Worm (Caenorhabditis elegans) whole organism, L3 larva: ENCODE data around the gene F25E5.5.

Experiments used
- ZK546.5 ChIP-seq: sonication (generic microtip); optimal IDR thresholded peaks from 2 replicates; lab custom pipeline; 2017; ENCODE audit warnings: missing biosample characterization, missing genetic modification characterization
- aly-2 ChIP-seq: fragments of 150-350 bp; optimal IDR thresholded peaks from 2 replicates; lab custom pipeline; 2014; ENCODE audit warnings: missing biosample characterization, missing genetic modification characterization
- ceh-28 ChIP-seq: fragments of 150-350 bp; optimal IDR thresholded peaks from 2 replicates; lab custom pipeline; 2014; ENCODE audit warnings: missing biosample characterization, missing genetic modification reagents, missing genetic modification characterization
- ceh-82 ChIP-seq: fragments of 150-350 bp; optimal IDR thresholded peaks from 2 replicates; lab custom pipeline; 2014; ENCODE audit warnings: missing biosample characterization, missing genetic modification characterization
- daf-12 ChIP-seq: fragments of 150-350 bp; optimal IDR thresholded peaks from 2 replicates; lab custom pipeline; 2014; ENCODE audit warnings: missing biosample characterization, missing genetic modification reagents, missing genetic modification characterization
- egl-27 ChIP-seq: sonication (generic microtip); optimal IDR thresholded peaks from 4 replicates; lab custom pipeline; 2017; ENCODE audit warnings: missing biosample characterization, missing genetic modification reagents, missing genetic modification characterization
- egl-5 ChIP-seq: fragments of 150-350 bp; optimal IDR thresholded peaks from 2 replicates; lab custom pipeline; 2017; ENCODE audit warnings: missing biosample characterization, missing genetic modification reagents, missing genetic modification characterization, inconsistent platforms
- elt-1 ChIP-seq: fragments of 150-350 bp; optimal IDR thresholded peaks from 2 replicates; lab custom pipeline; 2014; ENCODE audit warnings: missing biosample characterization, missing genetic modification characterization
- elt-2 ChIP-seq: sonication (generic microtip); optimal IDR thresholded peaks from 2 replicates; lab custom pipeline; 2016; ENCODE audit warnings: missing genetic modification reagents, mild to moderate bottlenecking, missing genetic modification characterization, missing compliant biosample characterization
- eor-1 ChIP-seq, 2 experiments: fragments of 150-350 bp; optimal IDR thresholded peaks; 2 replicates each; lab custom pipeline; 2014 to 2018; ENCODE audit warnings: missing biosample characterization in 2 of 2, missing genetic modification characterization in 2 of 2
- fkh-10 ChIP-seq: sonication (generic microtip); optimal IDR thresholded peaks from 2 replicates; lab custom pipeline; 2017; ENCODE audit warnings: missing biosample characterization, missing genetic modification reagents, missing genetic modification characterization
- fos-1 ChIP-seq: fragments of 150-350 bp; optimal IDR thresholded peaks from 2 replicates; lab custom pipeline; 2014; ENCODE audit warnings: missing biosample characterization, missing genetic modification characterization
- hmg-11 ChIP-seq: sonication (generic microtip); optimal IDR thresholded peaks from 2 replicates; lab custom pipeline; 2016; ENCODE audit warnings: missing genetic modification characterization, missing compliant biosample characterization
- lin-15B ChIP-seq: fragments of 150-350 bp; optimal IDR thresholded peaks from 2 replicates; lab custom pipeline; 2014; ENCODE audit warnings: missing biosample characterization, missing genetic modification characterization
- lin-39 ChIP-seq: fragments of 150-350 bp; optimal IDR thresholded peaks from 2 replicates; lab custom pipeline; 2018; ENCODE audit warnings: missing biosample characterization, missing genetic modification reagents, missing genetic modification characterization
- lsy-12 ChIP-seq: sonication (generic microtip); optimal IDR thresholded peaks from 2 replicates; lab custom pipeline; 2016; ENCODE audit warnings: mild to moderate bottlenecking, missing genetic modification characterization, missing compliant biosample characterization
- mdl-1 ChIP-seq: fragments of 150-350 bp; optimal IDR thresholded peaks from 2 replicates; lab custom pipeline; 2014; ENCODE audit warnings: missing biosample characterization, missing genetic modification characterization
- nfya-1 ChIP-seq: sonication (generic microtip); optimal IDR thresholded peaks from 2 replicates; lab custom pipeline; 2017; ENCODE audit warnings: missing genetic modification characterization, mild to moderate bottlenecking, missing compliant biosample characterization, antibody characterized with exemption, moderate library complexity; ENCODE audit not compliant: insufficient read depth
- nhr-12 ChIP-seq: fragments of 150-350 bp; optimal IDR thresholded peaks from 2 replicates; lab custom pipeline; 2014; ENCODE audit warnings: missing biosample characterization, missing genetic modification characterization
- nhr-237 ChIP-seq: fragments of 150-350 bp; optimal IDR thresholded peaks from 2 replicates; lab custom pipeline; 2014; ENCODE audit warnings: missing biosample characterization, missing genetic modification characterization
- nhr-25 ChIP-seq: sonication (generic microtip); optimal IDR thresholded peaks from 2 replicates; lab custom pipeline; 2017; ENCODE audit warnings: missing biosample characterization, missing genetic modification characterization
- nhr-28 ChIP-seq: fragments of 150-350 bp; optimal IDR thresholded peaks from 2 replicates; lab custom pipeline; 2014; ENCODE audit warnings: missing biosample characterization, missing genetic modification characterization
- nhr-43 ChIP-seq: sonication (generic microtip); optimal IDR thresholded peaks from 2 replicates; lab custom pipeline; 2016; ENCODE audit warnings: mild to moderate bottlenecking, missing genetic modification characterization, missing compliant biosample characterization; ENCODE audit not compliant: poor library complexity, severe bottlenecking
- nhr-67 ChIP-seq: fragments of 150-350 bp; optimal IDR thresholded peaks from 2 replicates; lab custom pipeline; 2014; ENCODE audit warnings: missing biosample characterization, missing genetic modification characterization
- nhr-76 ChIP-seq: fragments of 150-350 bp; sonication (generic microtip); optimal IDR thresholded peaks from 5 replicates; lab custom pipeline; 2014; ENCODE audit warnings: missing biosample characterization, missing genetic modification characterization
- nhr-77 ChIP-seq: fragments of 150-350 bp; optimal IDR thresholded peaks from 2 replicates; lab custom pipeline; 2014; ENCODE audit warnings: missing biosample characterization, missing genetic modification characterization
- pha-4 ChIP-seq: fragments of 150-350 bp; optimal IDR thresholded peaks from 2 replicates; lab custom pipeline; 2014; ENCODE audit warnings: missing biosample characterization, missing genetic modification reagents, missing genetic modification characterization
- sea-2 ChIP-seq: fragments of 150-350 bp; sonication (generic microtip); optimal IDR thresholded peaks from 4 replicates; lab custom pipeline; 2014; ENCODE audit warnings: missing biosample characterization, missing genetic modification reagents, missing genetic modification characterization
- skn-1 ChIP-seq: fragments of 150-350 bp; optimal IDR thresholded peaks from 2 replicates; lab custom pipeline; 2014; ENCODE audit warnings: missing biosample characterization, missing genetic modification characterization
- unc-62 ChIP-seq: fragments of 150-350 bp; sonication (generic microtip); optimal IDR thresholded peaks from 4 replicates; lab custom pipeline; 2014; ENCODE audit warnings: missing biosample characterization, missing genetic modification reagents, missing genetic modification characterization
- zag-1 ChIP-seq: fragments of 150-350 bp; optimal IDR thresholded peaks from 2 replicates; lab custom pipeline; 2014; ENCODE audit warnings: missing biosample characterization, missing genetic modification characterization
- ztf-11 ChIP-seq: fragments of 150-350 bp; optimal IDR thresholded peaks from 2 replicates; lab custom pipeline; 2014; ENCODE audit warnings: missing biosample characterization, missing genetic modification characterization
- ztf-4 ChIP-seq: fragments of 150-350 bp; optimal IDR thresholded peaks from 2 replicates; lab custom pipeline; 2014; ENCODE audit warnings: missing biosample characterization, missing genetic modification characterization

Gene F25E5.5

ce11 chrV:7472815-7473214 lies 25.8 kb downstream of the F25E5.5 start, which contains the start of gene str-28:
Gene str-28 (minus strand): TSS chrV:7472915.
- TF ChIP-seq pha-4 (no peak), nhr-43 (tag; lab: Kevin White, UChicago) (no peak), skn-1 (tag; lab: Kevin White, UChicago) (no peak), aly-2 (tag; lab: Kevin White, UChicago) (no peak), ceh-28 (no peak), lin-39 (tag; lab: Kevin White, UChicago) (no peak), zag-1 (no peak), hmg-11 (tag; lab: Kevin White, UChicago) (no peak), daf-12 (tag; lab: Kevin White, UChicago) (no peak), lin-15B (tag; lab: Kevin White, UChicago) (no peak), nhr-12 (no peak), lsy-12 (tag; lab: Kevin White, UChicago) (no peak), ZK546.5 (no peak), elt-1 (tag; lab: Kevin White, UChicago) (no peak), elt-2 (tag; lab: Kevin White, UChicago) (no peak)

- TF ChIP-seq nhr-76 (tag; lab: Kevin White, UChicago), result no peak
- no peak for TF ChIP-seq unc-62
Observed at ce11 chrV:7476766-7477165, 29.7 kb downstream of the F25E5.5 start, which contains the start of gene srh-125. Gene srh-125 (minus strand): TSS chrV:7476866.

- TF ChIP-seq fos-1, result no peak
Observed at ce11 chrV:7478404-7478803, 31.3 kb downstream of the F25E5.5 start, which contains the start of gene str-190. Gene str-190 (minus strand): TSS chrV:7478504.

ce11 chrV:7480949-7481348 lies 33.9 kb downstream of the F25E5.5 start, which contains the start of gene C18B10.6:
Gene C18B10.6 (minus strand): TSS chrV:7481049.
- no peak for TF ChIP-seq zag-1
- no peak for TF ChIP-seq mdl-1 (tag; lab: Kevin White, UChicago)
- TF ChIP-seq nhr-28 (tag; lab: Kevin White, UChicago), result no peak
- no peak for TF ChIP-seq nhr-237 (tag; lab: Kevin White, UChicago)
- TF ChIP-seq fos-1, result no peak

- TF ChIP-seq sea-2 (GFP tag; lab: Kevin White, UChicago) (no peak), ztf-11 (no peak), ztf-4 (tag; lab: Kevin White, UChicago) (no peak), nhr-77 (tag; lab: Kevin White, UChicago) (no peak), ceh-82 (tag; lab: Kevin White, UChicago) (no peak), nhr-25 (tag; lab: Kevin White, UChicago) (no peak), aly-2 (tag; lab: Kevin White, UChicago) (no peak), nhr-237 (tag; lab: Kevin White, UChicago) (no peak), ZK546.5 (no peak), daf-12 (tag; lab: Kevin White, UChicago) (no peak), lsy-12 (tag; lab: Kevin White, UChicago) (no peak), eor-1 (tag; optimal IDR thresholded peaks at IDR 0.05; lab: Kevin White, UChicago) (no peak), egl-27 (tag; lab: Kevin White, UChicago) (no peak), ceh-28 (no peak), nfya-1 (tag; lab: Kevin White, UChicago) (no peak), nhr-67 (tag; lab: Kevin White, UChicago) (no peak), egl-5 (tag; lab: Kevin White, UChicago) (no peak), lin-15B (tag; lab: Kevin White, UChicago) (no peak), fos-1 (no peak)
Observed at ce11 chrV:7485000-7485399, 37.9 kb downstream of the F25E5.5 start, which contains the start of gene srbc-8. Gene srbc-8 (minus strand): TSS chrV:7485100.

ce11 chrV:7487518-7487917 lies 40.5 kb downstream of the F25E5.5 start, which contains the start of gene srbc-7:
Gene srbc-7 (minus strand): TSS chrV:7487618.
- TF ChIP-seq nhr-12 (no peak), egl-27 (tag; lab: Kevin White, UChicago) (no peak), nhr-77 (tag; lab: Kevin White, UChicago) (no peak), aly-2 (tag; lab: Kevin White, UChicago) (no peak), ztf-11 (no peak), egl-5 (tag; lab: Kevin White, UChicago) (no peak), nfya-1 (tag; lab: Kevin White, UChicago) (no peak), lsy-12 (tag; lab: Kevin White, UChicago) (no peak), fkh-10 (GFP tag; lab: Kevin White, UChicago) (no peak), ZK546.5 (no peak), nhr-28 (tag; lab: Kevin White, UChicago) (no peak), nhr-43 (tag; lab: Kevin White, UChicago) (no peak), nhr-25 (tag; lab: Kevin White, UChicago) (no peak), nhr-76 (tag; lab: Kevin White, UChicago) (no peak), fos-1 (no peak)
